Fruit fly (Drosophila melanogaster) whole organism, pupa: ENCODE measurements around the gene CG43901.

Experiments used
- CG10348 ChIP-seq: fragments of 200-800 bp; sonication (Bioruptor generic); IDR thresholded peaks from 2 replicates; pipeline ENCODE4 v1.3.6; 2022; ENCODE audit warnings: missing biosample characterization, missing genetic modification characterization
- CG12605 ChIP-seq: fragments of 200-800 bp; sonication (Bioruptor generic); IDR thresholded peaks from 2 replicates; pipeline ENCODE4 v1.3.6; 2022; ENCODE audit warnings: missing biosample characterization, missing genetic modification characterization
- CG13204 ChIP-seq: fragments of 200-800 bp; sonication (Bioruptor generic); optimal IDR thresholded peaks from 2 replicates; lab custom pipeline; 2018; ENCODE audit warnings: missing biosample characterization, mild to moderate bottlenecking, missing genetic modification characterization, moderate library complexity
- CG14655 ChIP-seq: fragments of 200-800 bp; sonication (Bioruptor generic); optimal IDR thresholded peaks from 3 replicates; lab custom pipeline; 2017; ENCODE audit warnings: mild to moderate bottlenecking, missing biosample characterization, missing genetic modification reagents, missing genetic modification characterization
- CG15710 ChIP-seq: fragments of 200-800 bp; sonication (Bioruptor generic); optimal IDR thresholded peaks from 2 replicates; lab custom pipeline; 2018; ENCODE audit warnings: missing biosample characterization, mild to moderate bottlenecking, missing genetic modification characterization, moderate library complexity
- CG17806 ChIP-seq: fragments of 200-800 bp; sonication (Bioruptor generic); optimal IDR thresholded peaks from 2 replicates; lab custom pipeline; 2018; ENCODE audit warnings: missing biosample characterization, mild to moderate bottlenecking, missing genetic modification characterization, moderate library complexity
- CG32121 ChIP-seq: fragments of 200-800 bp; sonication (Bioruptor generic); IDR thresholded peaks from 2 replicates; pipeline ENCODE4 v1.3.6; 2022; ENCODE audit warnings: missing biosample characterization, missing genetic modification characterization
- CG34367 ChIP-seq: fragments of 200-800 bp; sonication (Bioruptor generic); optimal IDR thresholded peaks from 2 replicates; lab custom pipeline; 2018; ENCODE audit warnings: missing biosample characterization, mild to moderate bottlenecking, missing genetic modification characterization
- CG4496 ChIP-seq: fragments of 200-800 bp; sonication (Bioruptor generic); IDR thresholded peaks from 3 replicates; pipeline ENCODE4 v1.3.6; 2022; ENCODE audit warnings: missing biosample characterization, missing genetic modification characterization
- CG8159 ChIP-seq: fragments of 200-800 bp; sonication (Bioruptor generic); optimal IDR thresholded peaks from 3 replicates; lab custom pipeline; 2018; ENCODE audit warnings: missing biosample characterization, mild to moderate bottlenecking, missing genetic modification characterization, moderate library complexity
- CG8301 ChIP-seq: fragments of 200-800 bp; sonication (Bioruptor generic); optimal IDR thresholded peaks from 2 replicates; lab custom pipeline; 2018; ENCODE audit warnings: missing biosample characterization, mild to moderate bottlenecking, missing genetic modification characterization
- CG9948 ChIP-seq: fragments of 200-800 bp; sonication (Bioruptor generic); optimal IDR thresholded peaks from 2 replicates; lab custom pipeline; 2018; ENCODE audit warnings: missing biosample characterization, mild to moderate bottlenecking, missing genetic modification characterization, moderate library complexity
- D1 ChIP-seq: fragments of 200-800 bp; sonication (Bioruptor generic); optimal IDR thresholded peaks from 2 replicates; lab custom pipeline; 2018; ENCODE audit warnings: missing biosample characterization, mild to moderate bottlenecking, missing genetic modification characterization, moderate library complexity
- EcR ChIP-seq: fragments of 200-800 bp; sonication (Bioruptor generic); optimal IDR thresholded peaks from 3 replicates; lab custom pipeline; 2019; ENCODE audit warnings: missing biosample characterization, missing genetic modification characterization, mild to moderate bottlenecking, moderate library complexity, missing genetic modification reagents
- Ets98B ChIP-seq: fragments of 200-800 bp; sonication (Bioruptor generic); IDR thresholded peaks from 2 replicates; pipeline ENCODE4 v1.3.6; 2022; ENCODE audit warnings: missing biosample characterization, missing genetic modification characterization
- Pif1A ChIP-seq: fragments of 200-800 bp; sonication (Bioruptor generic); optimal IDR thresholded peaks from 3 replicates; lab custom pipeline; 2016; ENCODE audit warnings: missing biosample characterization, missing genetic modification characterization
- Pif1B ChIP-seq: fragments of 200-800 bp; sonication (Bioruptor generic); optimal IDR thresholded peaks from 3 replicates; lab custom pipeline; 2016; ENCODE audit warnings: missing biosample characterization, missing genetic modification characterization
- Snoo ChIP-seq: fragments of 200-800 bp; sonication (Bioruptor generic); optimal IDR thresholded peaks from 3 replicates; lab custom pipeline; 2017; ENCODE audit warnings: missing biosample characterization, mild to moderate bottlenecking, missing genetic modification characterization, inconsistent platforms
- fd96Ca ChIP-seq: fragments of 200-800 bp; sonication (Bioruptor generic); IDR thresholded peaks from 3 replicates; pipeline ENCODE4 v1.3.6; 2022; ENCODE audit warnings: missing biosample characterization, missing genetic modification characterization
- gl ChIP-seq: fragments of 200-800 bp; sonication (Bioruptor generic); optimal IDR thresholded peaks from 2 replicates; lab custom pipeline; 2018; ENCODE audit warnings: missing biosample characterization, mild to moderate bottlenecking, missing genetic modification characterization
- rn ChIP-seq: fragments of 200-800 bp; sonication (Bioruptor generic); IDR thresholded peaks from 2 replicates; pipeline ENCODE4 v1.3.6; 2022; ENCODE audit warnings: missing biosample characterization, missing genetic modification characterization

CG43901 gene

dm6 chrX:10927110-10927509 lies 21.5 kb downstream of the CG43901 start, which contains the start of gene CG2145:
TSS of gene CG2145 (plus strand) at chrX:10927399.
- TF ChIP-seq CG12605 (GFP tag; lab: Robert Waterston, UW) (peak; percentile 67), fd96Ca (peak; percentile 92), CG34367 (tag; lab: Kevin White, UChicago) (no peak), CG15710 (tag; lab: Kevin White, UChicago) (peak; percentile 18), Pif1B (GFP tag; lab: Kevin White, UChicago) (peak; percentile 57), Pif1A (GFP tag; lab: Kevin White, UChicago) (peak; percentile 13), CG32121 (peak; percentile 86), CG8301 (tag; lab: Kevin White, UChicago) (no peak), EcR (GFP tag; lab: Kevin White, UChicago) (peak; percentile 24), CG17806 (tag; lab: Kevin White, UChicago) (peak; percentile 2), gl (tag; lab: Kevin White, UChicago) (no peak), Snoo (tag; lab: Kevin White, UChicago) (peak; percentile 31), rn (GFP tag; lab: Robert Waterston, UW) (no peak), CG8159 (peak; percentile 29), CG14655 (no peak), Ets98B (GFP tag; lab: Robert Waterston, UW) (peak; percentile 92), CG13204 (peak; percentile 91), CG10348 (no peak), CG9948 (tag; lab: Kevin White, UChicago) (no peak), CG4496 (peak; percentile 86), D1 (no peak)

- no peak for TF ChIP-seq CG17806 (tag; lab: Kevin White, UChicago)
- TF ChIP-seq, all 21 proteins: peak for 0
These were observed 24.0 kb downstream of the CG43901 start for dm6 chrX:10929613-10930012.

- TF ChIP-seq CG4496 (0 out of 3 replicates have a peak, but pooled peaks have one; percentile 16), Pif1B (GFP tag; lab: Kevin White, UChicago) (no peak), CG17806 (tag; lab: Kevin White, UChicago) (no peak), EcR (GFP tag; lab: Kevin White, UChicago) (no peak), Pif1A (GFP tag; lab: Kevin White, UChicago) (no peak), CG13204 (no peak)
These were observed 25.1 kb downstream of the CG43901 start, which contains the start of gene Myo10A for dm6 chrX:10930553-10931092. TSS of gene Myo10A (plus strand) at chrX:10930840.

dm6 chrX:10931250-10931649 lies 25.7 kb downstream of the CG43901 start:
- TF ChIP-seq CG17806 (tag; lab: Kevin White, UChicago): no peak
- TF ChIP-seq fd96Ca: no peak
- no peak for TF ChIP-seq CG12605 (GFP tag; lab: Robert Waterston, UW)
- TF ChIP-seq CG10348: no peak
- TF ChIP-seq CG13204: no peak
- no peak for TF ChIP-seq CG14655
- TF ChIP-seq EcR (GFP tag; lab: Kevin White, UChicago): no peak
- no peak for TF ChIP-seq CG8159
- no peak for TF ChIP-seq CG15710 (tag; lab: Kevin White, UChicago)
- TF ChIP-seq D1: no peak
- TF ChIP-seq Ets98B (GFP tag; lab: Robert Waterston, UW): no peak
- TF ChIP-seq CG9948 (tag; lab: Kevin White, UChicago): no peak
- TF ChIP-seq CG4496: no peak
- no peak for TF ChIP-seq Snoo (tag; lab: Kevin White, UChicago)
- TF ChIP-seq CG32121: no peak
- no peak for TF ChIP-seq Pif1A (GFP tag; lab: Kevin White, UChicago)
- TF ChIP-seq rn (GFP tag; lab: Robert Waterston, UW): no peak
- no peak for TF ChIP-seq Pif1B (GFP tag; lab: Kevin White, UChicago)
- TF ChIP-seq gl (tag; lab: Kevin White, UChicago): no peak

- TF ChIP-seq CG34367 (tag; lab: Kevin White, UChicago) (peak; percentile 15), Snoo (tag; lab: Kevin White, UChicago) (peak; percentile 1), EcR (GFP tag; lab: Kevin White, UChicago) (peak; percentile 83), Pif1B (GFP tag; lab: Kevin White, UChicago) (no peak), Pif1A (GFP tag; lab: Kevin White, UChicago) (no peak), CG32121 (no peak), CG13204 (peak; percentile 47), CG8159 (no peak), CG15710 (tag; lab: Kevin White, UChicago) (peak; percentile 36), CG4496 (peak; percentile 61; the same call in 2 of the 3 replicates), fd96Ca (peak; percentile 25; the same call in 1 of the 3 replicates), CG12605 (GFP tag; lab: Robert Waterston, UW) (peak; percentile 35; the same call in 1 of the 2 replicates), Ets98B (GFP tag; lab: Robert Waterston, UW) (peak; percentile 41; the same call in 1 of the 2 replicates), gl (tag; lab: Kevin White, UChicago) (peak; percentile 50)
These were observed 26.7 kb downstream of the CG43901 start for dm6 chrX:10932300-10932699.

dm6 chrX:10933776-10934175 lies 28.2 kb downstream of the CG43901 start:
- TF ChIP-seq CG32121 (peak; percentile 60; the same call in 1 of the 2 replicates), CG34367 (tag; lab: Kevin White, UChicago) (peak; percentile 1), fd96Ca (peak; percentile 44; the same call in 1 of the 3 replicates), Pif1B (GFP tag; lab: Kevin White, UChicago) (no peak), CG17806 (tag; lab: Kevin White, UChicago) (peak; percentile 24), CG15710 (tag; lab: Kevin White, UChicago) (no peak), gl (tag; lab: Kevin White, UChicago) (no peak), CG8301 (tag; lab: Kevin White, UChicago) (peak; percentile 43), CG9948 (tag; lab: Kevin White, UChicago) (peak; percentile 26), Ets98B (GFP tag; lab: Robert Waterston, UW) (0 out of 2 replicates have a peak, but pooled peaks have one; percentile 8), CG8159 (peak; percentile 14), CG14655 (peak; percentile 53), Pif1A (GFP tag; lab: Kevin White, UChicago) (peak; percentile 61)
